Worm (Caenorhabditis elegans): ENCODE data around the gene F19B2.6.

The F19B2.6 gene

ce11 chrV:20195451-20196036 lies 37.2 kb downstream of the F19B2.6 start, which contains the start of the genes srh-217 and Y113G7B.28:
TSS of gene srh-217 (minus strand) at chrV:20195551.
TSS of gene Y113G7B.28 (plus strand) at chrV:20195986.
- TF ChIP-seq R02D3.7 (tag; optimal IDR thresholded peaks at IDR 0.05) = no peak
- TF ChIP-seq nhr-11 (tag; optimal IDR thresholded peaks at IDR 0.05) = peak; percentile 21
- no peak for TF ChIP-seq egl-27 (tag; optimal IDR thresholded peaks at IDR 0.05)

- no peak for TF ChIP-seq jun-1 (tag; optimal IDR thresholded peaks at IDR 0.05)
- no peak for TF ChIP-seq nfya-1 (tag; optimal IDR thresholded peaks at IDR 0.05; ENCODE audit: insufficient read depth)
- TF ChIP-seq tbx-2 (tag; optimal IDR thresholded peaks at IDR 0.05) = no peak
- TF ChIP-seq fos-1 (tag; optimal IDR thresholded peaks at IDR 0.05) = no peak
- TF ChIP-seq hmg-11 (tag; optimal IDR thresholded peaks at IDR 0.05) = no peak
- no peak for TF ChIP-seq elt-2 (tag; optimal IDR thresholded peaks at IDR 0.05)
- TF ChIP-seq elt-3 (tag; optimal IDR thresholded peaks at IDR 0.05) = no peak
- TF ChIP-seq egl-27 (tag; optimal IDR thresholded peaks at IDR 0.05) = no peak
- TF ChIP-seq nhr-25 (tag; optimal IDR thresholded peaks at IDR 0.05) = no peak
- TF ChIP-seq ceh-82 (tag; optimal IDR thresholded peaks at IDR 0.05) = no peak
- no peak for TF ChIP-seq unc-39 (tag; optimal IDR thresholded peaks at IDR 0.05)
- TF ChIP-seq lsy-12 (tag; optimal IDR thresholded peaks at IDR 0.05) = no peak
- no peak for TF ChIP-seq ceh-16 (tag; optimal IDR thresholded peaks at IDR 0.05)
- TF ChIP-seq daf-12 (tag; optimal IDR thresholded peaks at IDR 0.05) = no peak
- no peak for TF ChIP-seq R02D3.7 (tag; optimal IDR thresholded peaks at IDR 0.05)
- TF ChIP-seq mdl-1 (tag; optimal IDR thresholded peaks at IDR 0.05) = no peak
- TF ChIP-seq sea-2 (GFP tag; optimal IDR thresholded peaks at IDR 0.05) = no peak
- no peak for TF ChIP-seq nhr-76 (tag; optimal IDR thresholded peaks at IDR 0.05)
- TF ChIP-seq ceh-28 (tag; optimal IDR thresholded peaks at IDR 0.05) = no peak
- no peak for TF ChIP-seq skn-1 (tag; optimal IDR thresholded peaks at IDR 0.05)
Observed at ce11 chrV:20196671-20197070, 38.3 kb downstream of the F19B2.6 start, which contains the start of gene ftr-1. TSS of gene ftr-1 (plus strand) at chrV:20196971.

ce11 chrV:20198954-20199353 lies 40.6 kb downstream of the F19B2.6 start, which contains the start of gene fog-2:
TSS of gene fog-2 (plus strand) at chrV:20199254.
- TF ChIP-seq egl-5 (tag; optimal IDR thresholded peaks at IDR 0.05) = no peak
- TF ChIP-seq nhr-67 (tag; optimal IDR thresholded peaks at IDR 0.05) = no peak
- TF ChIP-seq ztf-4 (tag; optimal IDR thresholded peaks at IDR 0.05) = no peak
- no peak for TF ChIP-seq R02D3.7 (tag; optimal IDR thresholded peaks at IDR 0.05)
- TF ChIP-seq snpc-4 (tag; optimal IDR thresholded peaks at IDR 0.05) = no peak
- no peak for TF ChIP-seq fkh-10 (GFP tag; optimal IDR thresholded peaks at IDR 0.05)
- TF ChIP-seq ztf-11 (tag; optimal IDR thresholded peaks at IDR 0.05) = no peak
- TF ChIP-seq mml-1 (tag; optimal IDR thresholded peaks at IDR 0.05) = no peak
- TF ChIP-seq nhr-12 (tag; optimal IDR thresholded peaks at IDR 0.05) = no peak
- TF ChIP-seq ZK546.5 (tag; optimal IDR thresholded peaks at IDR 0.05) = no peak
- TF ChIP-seq nhr-23 (tag; optimal IDR thresholded peaks at IDR 0.05) = no peak
- no peak for TF ChIP-seq nhr-237 (tag; optimal IDR thresholded peaks at IDR 0.05)
- no peak for TF ChIP-seq daf-12 (tag; optimal IDR thresholded peaks at IDR 0.05)
- TF ChIP-seq unc-62 (GFP tag; optimal IDR thresholded peaks at IDR 0.05) = no peak
- TF ChIP-seq zag-1 (tag; optimal IDR thresholded peaks at IDR 0.05) = no peak
- TF ChIP-seq elt-1 (tag; optimal IDR thresholded peaks at IDR 0.05) = no peak
- TF ChIP-seq lsy-12 (tag; optimal IDR thresholded peaks at IDR 0.05) = no peak

ce11 chrV:20199658-20200057 lies 41.3 kb downstream of the F19B2.6 start:
- TF ChIP-seq egl-27 (tag; optimal IDR thresholded peaks at IDR 0.05) (no peak), ztf-4 (tag; optimal IDR thresholded peaks at IDR 0.05) (no peak), fkh-2 (tag; optimal IDR thresholded peaks at IDR 0.05) (no peak), nhr-67 (tag; optimal IDR thresholded peaks at IDR 0.05) (no peak), fos-1 (tag; optimal IDR thresholded peaks at IDR 0.05) (no peak), ztf-11 (tag; optimal IDR thresholded peaks at IDR 0.05) (no peak), lin-39 (tag; optimal IDR thresholded peaks at IDR 0.05) (no peak), snpc-4 (tag; optimal IDR thresholded peaks at IDR 0.05) (no peak)
